Worm (Caenorhabditis elegans) whole organism, mixed stage, embryonic: ENCODE data around the gene pmp-4.

ENCODE experiments used
- M03D4.4 ChIP-seq: sonication (generic microtip); optimal IDR thresholded peaks from 2 replicates; lab custom pipeline; 2017; ENCODE audit warnings: mild to moderate bottlenecking, missing genetic modification characterization, missing compliant biosample characterization
- bed-3 ChIP-seq: fragments of 200-800 bp; sonication (Bioruptor generic); optimal IDR thresholded peaks from 3 replicates; lab custom pipeline; 2018; ENCODE audit warnings: mild to moderate bottlenecking, missing genetic modification characterization, moderate library complexity, missing compliant biosample characterization
- blmp-1 ChIP-seq: fragments of 150-350 bp; optimal IDR thresholded peaks from 2 replicates; lab custom pipeline; 2014; ENCODE audit warnings: missing biosample characterization, missing genetic modification characterization
- ceh-43 ChIP-seq: fragments of 200-800 bp; sonication (Bioruptor generic); optimal IDR thresholded peaks from 2 replicates; lab custom pipeline; 2018; ENCODE audit warnings: mild to moderate bottlenecking, missing genetic modification characterization, moderate library complexity, missing compliant biosample characterization
- ceh-83 ChIP-seq: fragments of 200-800 bp; sonication (Bioruptor generic); optimal IDR thresholded peaks from 2 replicates; lab custom pipeline; 2018; ENCODE audit warnings: mild to moderate bottlenecking, missing genetic modification characterization, missing compliant biosample characterization
- ces-1 ChIP-seq: fragments of 150-350 bp; optimal IDR thresholded peaks from 2 replicates; lab custom pipeline; 2014; ENCODE audit warnings: missing biosample characterization, missing genetic modification reagents, missing genetic modification characterization
- cnd-1 ChIP-seq: fragments of 200-800 bp; sonication (Bioruptor generic); optimal IDR thresholded peaks from 2 replicates; lab custom pipeline; 2018; ENCODE audit warnings: mild to moderate bottlenecking, missing genetic modification characterization, missing compliant biosample characterization
- elt-1 ChIP-seq: sonication (generic microtip); optimal IDR thresholded peaks from 2 replicates; lab custom pipeline; 2017; ENCODE audit warnings: missing genetic modification characterization, mild to moderate bottlenecking, missing compliant biosample characterization, antibody characterized with exemption, moderate library complexity, borderline replicate concordance; ENCODE audit not compliant: insufficient read depth
- flh-1 ChIP-seq: fragments of 200-800 bp; sonication (Bioruptor generic); optimal IDR thresholded peaks from 2 replicates; lab custom pipeline; 2018; ENCODE audit warnings: mild to moderate bottlenecking, missing genetic modification characterization, moderate library complexity, missing compliant biosample characterization
- ham-2 ChIP-seq: fragments of 200-800 bp; sonication (Bioruptor generic); optimal IDR thresholded peaks from 2 replicates; lab custom pipeline; 2018; ENCODE audit warnings: mild to moderate bottlenecking, missing genetic modification characterization, missing compliant biosample characterization
- hlh-1 ChIP-seq: fragments of 150-350 bp; optimal IDR thresholded peaks from 2 replicates; lab custom pipeline; 2014; ENCODE audit warnings: missing biosample characterization, missing genetic modification reagents, missing genetic modification characterization
- lin-13 ChIP-seq: fragments of 150-350 bp; optimal IDR thresholded peaks from 2 replicates; lab custom pipeline; 2014; ENCODE audit warnings: missing biosample characterization, missing genetic modification characterization
- lin-32 ChIP-seq: fragments of 200-800 bp; sonication (Bioruptor generic); optimal IDR thresholded peaks from 2 replicates; lab custom pipeline; 2018; ENCODE audit warnings: mild to moderate bottlenecking, missing genetic modification characterization, missing compliant biosample characterization
- lsy-2 ChIP-seq: fragments of 150-350 bp; optimal IDR thresholded peaks from 2 replicates; lab custom pipeline; 2014; ENCODE audit warnings: missing biosample characterization, missing genetic modification characterization
- mab-5 ChIP-seq: fragments of 150-350 bp; optimal IDR thresholded peaks from 2 replicates; lab custom pipeline; 2014; ENCODE audit warnings: missing biosample characterization, missing genetic modification characterization
- mep-1 ChIP-seq: fragments of 150-350 bp; optimal IDR thresholded peaks from 2 replicates; lab custom pipeline; 2017; ENCODE audit warnings: missing biosample characterization, missing genetic modification reagents, missing genetic modification characterization, inconsistent platforms
- mls-2 ChIP-seq: sonication (generic microtip); optimal IDR thresholded peaks from 2 replicates; lab custom pipeline; 2016; ENCODE audit warnings: mild to moderate bottlenecking, missing genetic modification characterization, moderate library complexity, missing compliant biosample characterization
- nhr-12 ChIP-seq: fragments of 150-350 bp; optimal IDR thresholded peaks from 2 replicates; lab custom pipeline; 2014; ENCODE audit warnings: missing biosample characterization, missing genetic modification characterization
- nhr-2 ChIP-seq: fragments of 150-350 bp; optimal IDR thresholded peaks from 2 replicates; lab custom pipeline; 2014; ENCODE audit warnings: missing biosample characterization, missing genetic modification characterization
- nhr-237 ChIP-seq: fragments of 150-350 bp; optimal IDR thresholded peaks from 2 replicates; lab custom pipeline; 2014; ENCODE audit warnings: missing biosample characterization, missing genetic modification characterization
- nhr-28 ChIP-seq: fragments of 150-350 bp; optimal IDR thresholded peaks from 2 replicates; lab custom pipeline; 2014; ENCODE audit warnings: missing biosample characterization, missing genetic modification characterization
- nhr-76 ChIP-seq: sonication (generic microtip); optimal IDR thresholded peaks from 2 replicates; lab custom pipeline; 2017; ENCODE audit warnings: missing biosample characterization, missing genetic modification characterization
- pha-4 ChIP-seq: fragments of 150-350 bp; optimal IDR thresholded peaks from 2 replicates; lab custom pipeline; 2018; ENCODE audit warnings: missing biosample characterization, missing genetic modification reagents, missing genetic modification characterization
- sem-2 ChIP-seq: fragments of 200-800 bp; sonication (Bioruptor generic); optimal IDR thresholded peaks from 2 replicates; lab custom pipeline; 2018; ENCODE audit warnings: mild to moderate bottlenecking, missing genetic modification characterization, missing compliant biosample characterization
- snpc-4 ChIP-seq: fragments of 150-350 bp; optimal IDR thresholded peaks from 2 replicates; lab custom pipeline; 2014; ENCODE audit warnings: missing biosample characterization, missing genetic modification characterization
- tbx-8 ChIP-seq: fragments of 200-800 bp; sonication (Bioruptor generic); optimal IDR thresholded peaks from 2 replicates; lab custom pipeline; 2018; ENCODE audit warnings: mild to moderate bottlenecking, missing genetic modification characterization, moderate library complexity, missing compliant biosample characterization
- unc-120 ChIP-seq: sonication (generic microtip); optimal IDR thresholded peaks from 2 replicates; lab custom pipeline; 2017; ENCODE audit warnings: missing genetic modification characterization, missing compliant biosample characterization; ENCODE audit not compliant: poor library complexity, severe bottlenecking
- unc-62 ChIP-seq: fragments of 150-350 bp; optimal IDR thresholded peaks from 2 replicates; lab custom pipeline; 2014; ENCODE audit warnings: missing biosample characterization, missing genetic modification reagents, missing genetic modification characterization
- zip-8 ChIP-seq: fragments of 150-350 bp; optimal IDR thresholded peaks from 2 replicates; lab custom pipeline; 2014; ENCODE audit warnings: missing biosample characterization, missing genetic modification characterization
- ztf-11 ChIP-seq: fragments of 150-350 bp; optimal IDR thresholded peaks from 2 replicates; lab custom pipeline; 2014; ENCODE audit warnings: missing biosample characterization, missing genetic modification characterization

pmp-4 gene

DNA sequence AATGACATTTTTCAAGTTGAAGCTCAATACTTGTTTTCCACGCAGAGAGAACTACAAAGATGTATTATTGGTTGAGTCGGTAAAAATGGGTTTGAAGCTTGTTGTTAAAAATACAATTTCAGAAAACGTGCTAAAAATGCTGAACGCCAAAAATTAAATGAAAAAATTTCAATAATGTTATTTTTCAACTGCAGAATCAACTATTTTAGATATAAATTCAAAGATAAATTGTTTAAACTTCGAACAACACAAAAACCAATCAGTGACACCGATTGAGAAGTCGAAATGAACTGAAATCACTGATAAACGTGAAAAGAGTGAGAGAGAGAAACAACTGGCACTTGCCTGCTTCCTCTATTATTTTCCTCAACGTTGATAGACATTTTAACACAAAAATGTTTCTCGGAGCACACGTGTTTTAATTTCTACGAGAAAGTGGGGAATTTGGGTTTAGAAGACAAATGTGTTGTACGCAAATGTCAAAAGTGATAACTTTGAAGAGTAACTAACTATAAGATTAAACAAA, 17.9 kb downstream of the pmp-4 start, which contains the start of gene T02D1.8:
TSS of gene T02D1.8 (minus strand) at position 51 of the 526 bp plus-strand sequence.
- TF ChIP-seq mls-2 (no peak), hlh-1 (tag; lab: Kevin White, UChicago) (peak; percentile 25)

DNA sequence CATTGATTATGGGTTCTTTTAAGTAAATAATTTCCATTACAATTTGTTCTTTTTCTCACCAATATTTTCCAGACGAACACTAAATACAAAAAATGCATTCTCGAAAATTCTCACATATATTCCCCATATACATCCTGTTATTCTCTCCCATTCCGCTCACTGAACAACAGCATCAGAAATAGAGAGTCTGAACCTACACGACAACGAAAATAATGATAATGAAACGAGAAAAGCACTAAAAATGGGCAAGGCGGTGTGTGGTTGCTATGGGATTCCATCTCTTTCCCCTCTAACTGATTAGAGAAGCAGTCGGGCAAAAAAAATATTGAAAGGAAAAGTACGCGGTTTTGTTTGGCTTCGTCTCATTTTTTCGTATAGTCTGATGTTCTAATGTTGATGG, 22.4 kb downstream of the pmp-4 start, which contains the start of gene C30H6.12:
TSS of gene C30H6.12 (plus strand) at position 301 of the 400 bp plus-strand sequence.
- TF ChIP-seq lin-32 (GFP tag; lab: Kevin White, UChicago) (no peak), mab-5 (tag; lab: Kevin White, UChicago) (no peak), nhr-12 (no peak), nhr-237 (no peak), unc-62 (no peak), nhr-2 (tag; lab: Kevin White, UChicago) (no peak), bed-3 (no peak), nhr-28 (no peak), ceh-83 (no peak), elt-1 (tag; lab: Kevin White, UChicago) (no peak), nhr-76 (no peak), unc-120 (no peak)

DNA sequence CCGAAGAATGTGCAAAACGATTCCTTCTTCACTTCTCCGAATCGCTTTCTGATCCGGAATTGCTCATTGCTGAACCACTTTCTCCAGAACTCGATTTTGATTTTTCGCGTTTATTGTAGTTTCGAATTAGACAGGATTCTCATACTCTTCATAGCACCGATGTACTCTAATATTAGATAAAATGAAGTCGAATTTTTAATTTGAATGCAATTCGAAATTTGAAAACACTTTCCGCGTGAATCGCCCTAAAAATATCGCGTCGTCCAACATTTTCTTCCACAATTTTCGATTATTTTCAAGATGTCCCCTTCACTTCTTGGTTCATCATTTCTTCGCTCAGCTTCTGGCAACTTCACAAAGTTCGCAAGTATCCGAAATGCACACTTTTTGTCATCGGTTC, 23.4 kb downstream of the pmp-4 start, which contains the start of gene C30H6.8:
TSS of gene C30H6.8 (plus strand) at position 301 of the 400 bp plus-strand sequence.
- TF ChIP-seq M03D4.4 (tag; lab: Kevin White, UChicago) = no peak
- no peak for TF ChIP-seq nhr-12
- no peak for TF ChIP-seq bed-3
- TF ChIP-seq blmp-1 = no peak
- TF ChIP-seq ceh-83 = no peak
- TF ChIP-seq lin-13 (tag; lab: Kevin White, UChicago) = no peak
- TF ChIP-seq ham-2 (GFP tag; lab: Kevin White, UChicago) = no peak
- TF ChIP-seq ceh-43 (GFP tag; lab: Kevin White, UChicago) = no peak
- TF ChIP-seq lin-32 (GFP tag; lab: Kevin White, UChicago) = no peak
- no peak for TF ChIP-seq flh-1 (GFP tag; lab: Kevin White, UChicago)
- no peak for TF ChIP-seq sem-2 (GFP tag; lab: Kevin White, UChicago)
- TF ChIP-seq zip-8 (tag; lab: Kevin White, UChicago) = no peak

DNA sequence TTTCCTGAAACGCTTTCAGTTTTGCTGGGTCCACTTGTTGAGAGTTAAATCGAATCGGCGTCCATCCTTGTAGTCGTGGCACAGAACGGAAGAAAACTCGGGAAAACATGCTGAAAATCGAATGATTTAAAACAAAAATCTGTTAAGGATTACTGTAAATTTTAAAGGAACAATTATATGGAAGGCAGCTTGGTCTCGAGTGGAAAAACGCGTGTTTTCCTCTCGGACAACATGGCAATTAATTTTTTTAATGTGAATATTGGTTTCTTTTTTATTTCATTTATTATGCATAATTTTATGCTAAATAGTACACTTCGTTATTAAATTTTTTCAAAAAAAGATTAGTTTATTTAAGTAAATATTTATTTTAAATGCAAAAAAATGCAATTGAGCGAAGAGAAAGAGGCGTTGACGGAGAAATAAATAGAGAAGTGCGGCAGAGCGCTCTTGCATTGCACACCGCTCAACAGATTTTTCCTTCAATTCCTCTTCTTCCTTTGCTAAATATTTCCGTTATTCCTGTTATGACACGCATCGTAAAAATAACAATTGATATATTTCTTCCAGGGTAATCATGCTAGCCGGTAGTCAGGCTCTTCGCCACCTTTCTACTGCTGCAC, 25.3 kb downstream of the pmp-4 start, which contains the start of the genes C30H6.9 and dlat-2:
TSS of gene C30H6.9 (minus strand) at position 110 of the 620 bp plus-strand sequence.
TSS of gene dlat-2 (plus strand) at position 566 of the 620 bp plus-strand sequence.
- TF ChIP-seq lsy-2 (tag; lab: Kevin White, UChicago) (peak; percentile 31), pha-4 (tag; lab: Kevin White, UChicago) (peak; percentile 38), nhr-28 (no peak), nhr-12 (no peak), M03D4.4 (tag; lab: Kevin White, UChicago) (no peak), ces-1 (GFP tag; lab: Kevin White, UChicago) (peak; percentile 41), mep-1 (peak; percentile 22)

DNA sequence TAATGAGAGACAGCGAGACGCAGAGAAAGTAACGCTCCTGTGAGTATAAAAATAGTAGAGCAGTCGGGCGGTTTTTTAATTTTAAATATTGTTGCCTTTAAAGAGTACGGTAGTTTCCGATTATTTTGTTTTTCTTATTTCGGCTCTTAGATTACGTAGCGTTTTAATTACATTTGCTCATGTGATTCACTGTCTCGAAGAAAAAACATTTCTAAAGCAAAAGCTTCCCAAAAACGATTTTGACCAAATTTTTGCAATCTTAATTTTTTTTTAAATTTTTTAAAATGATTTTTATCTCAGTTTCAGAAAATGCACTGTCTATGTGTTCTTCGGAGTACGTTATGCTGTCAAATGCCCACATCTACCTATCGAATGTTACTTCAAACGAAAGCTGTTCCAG, 29.3 kb downstream of the pmp-4 start, which contains the start of gene haf-1:
TSS of gene haf-1 (plus strand) at position 301 of the 400 bp plus-strand sequence.
- TF ChIP-seq flh-1 (GFP tag; lab: Kevin White, UChicago) = no peak
- no peak for TF ChIP-seq mab-5 (tag; lab: Kevin White, UChicago)
- no peak for TF ChIP-seq unc-120
- TF ChIP-seq lin-32 (GFP tag; lab: Kevin White, UChicago) = no peak
- no peak for TF ChIP-seq tbx-8 (GFP tag; lab: Kevin White, UChicago)
- TF ChIP-seq elt-1 (tag; lab: Kevin White, UChicago) = no peak
- no peak for TF ChIP-seq ceh-83
- no peak for TF ChIP-seq nhr-76
- TF ChIP-seq cnd-1 (tag; lab: Kevin White, UChicago) = no peak
- no peak for TF ChIP-seq nhr-2 (tag; lab: Kevin White, UChicago)
- no peak for TF ChIP-seq snpc-4 (tag; lab: Kevin White, UChicago)
- TF ChIP-seq hlh-1 (tag; lab: Kevin White, UChicago) = no peak
- no peak for TF ChIP-seq ham-2 (GFP tag; lab: Kevin White, UChicago)
- TF ChIP-seq bed-3 = no peak
- no peak for TF ChIP-seq M03D4.4 (tag; lab: Kevin White, UChicago)
- TF ChIP-seq ces-1 (GFP tag; lab: Kevin White, UChicago) = no peak
- TF ChIP-seq ztf-11 (tag; lab: Kevin White, UChicago) = no peak
